Fruit fly (Drosophila melanogaster): ENCODE data around the gene CG5342.

The CG5342 gene

dm6 chr3R:11617849-11618248, 39.2 kb downstream of the CG5342 start:
- no peak for TF ChIP-seq Dfd (GFP tag; optimal IDR thresholded peaks at IDR 0.05)
- TF ChIP-seq lola (GFP tag; optimal IDR thresholded peaks at IDR 0.05): no peak
- TF ChIP-seq jim (GFP tag; optimal IDR thresholded peaks at IDR 0.05): no peak
- TF ChIP-seq Abd-B (GFP tag; optimal IDR thresholded peaks at IDR 0.05): no peak
- TF ChIP-seq GATAd (GFP tag; optimal IDR thresholded peaks at IDR 0.05): no peak
- no peak for TF ChIP-seq sv (GFP tag; optimal IDR thresholded peaks at IDR 0.05)
- no peak for TF ChIP-seq CG9705 (GFP tag; optimal IDR thresholded peaks at IDR 0.05)
- TF ChIP-seq fru (GFP tag; optimal IDR thresholded peaks at IDR 0.05): no peak
- no peak for TF ChIP-seq br (GFP tag; optimal IDR thresholded peaks at IDR 0.05)
- no peak for TF ChIP-seq CG32264 (GFP tag; optimal IDR thresholded peaks at IDR 0.05)
- no peak for TF ChIP-seq h (GFP tag; optimal IDR thresholded peaks at IDR 0.05)
- TF ChIP-seq Mio (GFP tag; optimal IDR thresholded peaks at IDR 0.05): no peak
- no peak for TF ChIP-seq Hr83 (GFP tag; optimal IDR thresholded peaks at IDR 0.05; ENCODE audit: poor library complexity, severe bottlenecking)
- TF ChIP-seq Rel (GFP tag; optimal IDR thresholded peaks at IDR 0.05): no peak
- no peak for TF ChIP-seq Rel (tag; optimal IDR thresholded peaks at IDR 0.05)
- TF ChIP-seq Hr78 (GFP tag; optimal IDR thresholded peaks at IDR 0.05): no peak

- TF ChIP-seq CrebA (GFP tag; optimal IDR thresholded peaks at IDR 0.05; ENCODE audit: borderline replicate concordance) (no peak), psq (GFP tag; optimal IDR thresholded peaks at IDR 0.05) (no peak), N (GFP tag; optimal IDR thresholded peaks at IDR 0.05) (no peak), HLH106 (tag; optimal IDR thresholded peaks at IDR 0.05) (no peak), dsf (GFP tag; optimal IDR thresholded peaks at IDR 0.05; ENCODE audit: borderline replicate concordance) (no peak), pan (optimal IDR thresholded peaks at IDR 0.05) (no peak), Jra (GFP tag; optimal IDR thresholded peaks at IDR 0.05) (no peak), foxo (GFP tag; optimal IDR thresholded peaks at IDR 0.05) (no peak)
Observed at dm6 chr3R:11618879-11619278, 40.3 kb downstream of the CG5342 start.

- TF ChIP-seq CG32264 (GFP tag; optimal IDR thresholded peaks at IDR 0.05): no peak
- TF ChIP-seq brk (GFP tag; optimal IDR thresholded peaks at IDR 0.05): no peak
- peak; percentile 63 for TF ChIP-seq HLH106 (tag; optimal IDR thresholded peaks at IDR 0.05)
- no peak for TF ChIP-seq N (GFP tag; optimal IDR thresholded peaks at IDR 0.05)
- TF ChIP-seq GATAd (GFP tag; optimal IDR thresholded peaks at IDR 0.05): no peak
- TF ChIP-seq dsf (GFP tag; optimal IDR thresholded peaks at IDR 0.05; ENCODE audit: borderline replicate concordance): peak; percentile 36
- peak; percentile 60 for TF ChIP-seq Sp1 (GFP tag; optimal IDR thresholded peaks at IDR 0.05)
- peak; percentile 3 for TF ChIP-seq br (GFP tag; optimal IDR thresholded peaks at IDR 0.05)
- TF ChIP-seq dl (GFP tag; optimal IDR thresholded peaks at IDR 0.05; ENCODE audit: insufficient read depth in 1 of 2, partially characterized antibody in 2 of 2): no peak
- no peak for TF ChIP-seq sage (GFP tag; optimal IDR thresholded peaks at IDR 0.05)
- TF ChIP-seq Myc (optimal IDR thresholded peaks at IDR 0.05): peak; percentile 46
- TF ChIP-seq lola (GFP tag; optimal IDR thresholded peaks at IDR 0.05): no peak
- no peak for TF ChIP-seq Dfd (GFP tag; optimal IDR thresholded peaks at IDR 0.05)
- TF ChIP-seq CG9705 (GFP tag; optimal IDR thresholded peaks at IDR 0.05): peak; percentile 56
- peak; percentile 62 for TF ChIP-seq sv (GFP tag; optimal IDR thresholded peaks at IDR 0.05)
- TF ChIP-seq Abd-B (GFP tag; optimal IDR thresholded peaks at IDR 0.05): no peak
- no peak for TF ChIP-seq Hr78 (GFP tag; optimal IDR thresholded peaks at IDR 0.05)
- peak; percentile 10 for TF ChIP-seq jim (GFP tag; optimal IDR thresholded peaks at IDR 0.05)
- TF ChIP-seq woc (GFP tag; optimal IDR thresholded peaks at IDR 0.05): peak; percentile 37
- TF ChIP-seq Mio (GFP tag; optimal IDR thresholded peaks at IDR 0.05): no peak
- TF ChIP-seq fru (GFP tag; optimal IDR thresholded peaks at IDR 0.05): peak; percentile 60
- TF ChIP-seq rgr (GFP tag; optimal IDR thresholded peaks at IDR 0.05): peak; percentile 33
- no peak for TF ChIP-seq Rel (GFP tag; optimal IDR thresholded peaks at IDR 0.05)
- peak; percentile 47 for TF ChIP-seq Rel (tag; optimal IDR thresholded peaks at IDR 0.05)
- no peak for TF ChIP-seq usp (GFP tag; optimal IDR thresholded peaks at IDR 0.05)
- no peak for TF ChIP-seq pan (optimal IDR thresholded peaks at IDR 0.05)
- peak; percentile 67 for TF ChIP-seq ey (GFP tag; optimal IDR thresholded peaks at IDR 0.05)
- peak; percentile 48 for TF ChIP-seq OdsH (GFP tag; optimal IDR thresholded peaks at IDR 0.05)
- no peak for TF ChIP-seq Dif (GFP tag; optimal IDR thresholded peaks at IDR 0.05; ENCODE audit: partially characterized antibody)
- TF ChIP-seq foxo (GFP tag; optimal IDR thresholded peaks at IDR 0.05): peak in 1 of 2 experiments; percentile 73
- TF ChIP-seq psq (GFP tag; optimal IDR thresholded peaks at IDR 0.05): peak; percentile 37
- TF ChIP-seq dmrt93B (GFP tag; optimal IDR thresholded peaks at IDR 0.05): no peak
- no peak for TF ChIP-seq Vsx2 (GFP tag; optimal IDR thresholded peaks at IDR 0.05; ENCODE audit: partially characterized antibody)
- TF ChIP-seq tai (GFP tag; optimal IDR thresholded peaks at IDR 0.05): no peak
- peak; percentile 29 for TF ChIP-seq Jra (GFP tag; optimal IDR thresholded peaks at IDR 0.05)
- TF ChIP-seq Hr83 (GFP tag; optimal IDR thresholded peaks at IDR 0.05; ENCODE audit: poor library complexity, severe bottlenecking): peak; percentile 79
- no peak for TF ChIP-seq CrebA (GFP tag; optimal IDR thresholded peaks at IDR 0.05; ENCODE audit: borderline replicate concordance)
- peak; percentile 68 for TF ChIP-seq h (GFP tag; optimal IDR thresholded peaks at IDR 0.05)
- TF ChIP-seq Hnf4 (GFP tag; optimal IDR thresholded peaks at IDR 0.05): peak; percentile 76
Observed at dm6 chr3R:11619709-11620409, 41.2 kb downstream of the CG5342 start, which contains the start of the genes Jupiter and CG14710. TSS of gene Jupiter (minus strand) at chr3R:11619906. TSS of gene CG14710 (plus strand) at chr3R:11620090.
